Worm (Caenorhabditis elegans) whole organism, mixed stage, embryonic: Measurements from ENCODE around the gene npr-15.

ENCODE experiments used
- mep-1 ChIP-seq: fragments of 150-350 bp; optimal IDR thresholded peaks from 2 replicates; lab custom pipeline; 2017; ENCODE audit warnings: missing biosample characterization, missing genetic modification reagents, missing genetic modification characterization, inconsistent platforms
- nhr-237 ChIP-seq: fragments of 150-350 bp; optimal IDR thresholded peaks from 2 replicates; lab custom pipeline; 2014; ENCODE audit warnings: missing biosample characterization, missing genetic modification characterization
- nhr-76 ChIP-seq: sonication (generic microtip); optimal IDR thresholded peaks from 2 replicates; lab custom pipeline; 2017; ENCODE audit warnings: missing biosample characterization, missing genetic modification characterization
- pha-4 ChIP-seq: fragments of 150-350 bp; optimal IDR thresholded peaks from 2 replicates; lab custom pipeline; 2018; ENCODE audit warnings: missing biosample characterization, missing genetic modification reagents, missing genetic modification characterization
- sptf-1 ChIP-seq: sonication (generic microtip); optimal IDR thresholded peaks from 2 replicates; lab custom pipeline; 2017; ENCODE audit warnings: mild to moderate bottlenecking, missing genetic modification characterization, moderate library complexity, missing compliant biosample characterization
- ztf-11 ChIP-seq: fragments of 150-350 bp; optimal IDR thresholded peaks from 2 replicates; lab custom pipeline; 2014; ENCODE audit warnings: missing biosample characterization, missing genetic modification characterization

- TF ChIP-seq mep-1 (tag; lab: Kevin White, UChicago), result no peak
- TF ChIP-seq pha-4 (tag; lab: Kevin White, UChicago), result no peak
- no peak for TF ChIP-seq ztf-11 (tag; lab: Kevin White, UChicago)
- TF ChIP-seq sptf-1 (tag; lab: Kevin White, UChicago), result no peak
- no peak for TF ChIP-seq nhr-237
- TF ChIP-seq nhr-76 (tag; lab: Kevin White, UChicago), result no peak
Observed at ce11 chrIII:3730475-3730874, 36.0 kb upstream of the npr-15 start, which contains the start of gene F34D10.8.
